Worm (Caenorhabditis elegans) whole organism, mixed stage, embryonic: ENCODE measurements around the gene F01F1.3.

Experiments
- M03D4.4 ChIP-seq: sonication (generic microtip); optimal IDR thresholded peaks from 2 replicates; lab custom pipeline; 2017; ENCODE audit warnings: mild to moderate bottlenecking, missing genetic modification characterization, missing compliant biosample characterization
- blmp-1 ChIP-seq: fragments of 150-350 bp; optimal IDR thresholded peaks from 2 replicates; lab custom pipeline; 2014; ENCODE audit warnings: missing biosample characterization, missing genetic modification characterization
- ceh-39 ChIP-seq: fragments of 150-350 bp; optimal IDR thresholded peaks from 2 replicates; lab custom pipeline; 2014; ENCODE audit warnings: missing biosample characterization, missing genetic modification characterization
- ceh-43 ChIP-seq: fragments of 200-800 bp; sonication (Bioruptor generic); optimal IDR thresholded peaks from 2 replicates; lab custom pipeline; 2018; ENCODE audit warnings: mild to moderate bottlenecking, missing genetic modification characterization, moderate library complexity, missing compliant biosample characterization
- ceh-83 ChIP-seq: fragments of 200-800 bp; sonication (Bioruptor generic); optimal IDR thresholded peaks from 2 replicates; lab custom pipeline; 2018; ENCODE audit warnings: mild to moderate bottlenecking, missing genetic modification characterization, missing compliant biosample characterization
- ces-1 ChIP-seq: fragments of 150-350 bp; optimal IDR thresholded peaks from 2 replicates; lab custom pipeline; 2014; ENCODE audit warnings: missing biosample characterization, missing genetic modification reagents, missing genetic modification characterization
- cnd-1 ChIP-seq: fragments of 200-800 bp; sonication (Bioruptor generic); optimal IDR thresholded peaks from 2 replicates; lab custom pipeline; 2018; ENCODE audit warnings: mild to moderate bottlenecking, missing genetic modification characterization, missing compliant biosample characterization
- elt-1 ChIP-seq: sonication (generic microtip); optimal IDR thresholded peaks from 2 replicates; lab custom pipeline; 2017; ENCODE audit warnings: missing genetic modification characterization, mild to moderate bottlenecking, missing compliant biosample characterization, antibody characterized with exemption, moderate library complexity, borderline replicate concordance; ENCODE audit not compliant: insufficient read depth
- elt-3 ChIP-seq: fragments of 150-350 bp; optimal IDR thresholded peaks from 2 replicates; lab custom pipeline; 2014; ENCODE audit warnings: missing biosample characterization, missing genetic modification characterization
- flh-1 ChIP-seq: fragments of 200-800 bp; sonication (Bioruptor generic); optimal IDR thresholded peaks from 2 replicates; lab custom pipeline; 2018; ENCODE audit warnings: mild to moderate bottlenecking, missing genetic modification characterization, moderate library complexity, missing compliant biosample characterization
- ham-2 ChIP-seq: fragments of 200-800 bp; sonication (Bioruptor generic); optimal IDR thresholded peaks from 2 replicates; lab custom pipeline; 2018; ENCODE audit warnings: mild to moderate bottlenecking, missing genetic modification characterization, missing compliant biosample characterization
- hlh-1 ChIP-seq: fragments of 150-350 bp; optimal IDR thresholded peaks from 2 replicates; lab custom pipeline; 2014; ENCODE audit warnings: missing biosample characterization, missing genetic modification reagents, missing genetic modification characterization
- lin-32 ChIP-seq: fragments of 200-800 bp; sonication (Bioruptor generic); optimal IDR thresholded peaks from 2 replicates; lab custom pipeline; 2018; ENCODE audit warnings: mild to moderate bottlenecking, missing genetic modification characterization, missing compliant biosample characterization
- lsy-2 ChIP-seq: fragments of 150-350 bp; optimal IDR thresholded peaks from 2 replicates; lab custom pipeline; 2014; ENCODE audit warnings: missing biosample characterization, missing genetic modification characterization
- mab-5 ChIP-seq: fragments of 150-350 bp; optimal IDR thresholded peaks from 2 replicates; lab custom pipeline; 2014; ENCODE audit warnings: missing biosample characterization, missing genetic modification characterization
- mep-1 ChIP-seq: fragments of 150-350 bp; optimal IDR thresholded peaks from 2 replicates; lab custom pipeline; 2017; ENCODE audit warnings: missing biosample characterization, missing genetic modification reagents, missing genetic modification characterization, inconsistent platforms
- nhr-12 ChIP-seq: fragments of 150-350 bp; optimal IDR thresholded peaks from 2 replicates; lab custom pipeline; 2014; ENCODE audit warnings: missing biosample characterization, missing genetic modification characterization
- nhr-2 ChIP-seq: fragments of 150-350 bp; optimal IDR thresholded peaks from 2 replicates; lab custom pipeline; 2014; ENCODE audit warnings: missing biosample characterization, missing genetic modification characterization
- nhr-237 ChIP-seq: fragments of 150-350 bp; optimal IDR thresholded peaks from 2 replicates; lab custom pipeline; 2014; ENCODE audit warnings: missing biosample characterization, missing genetic modification characterization
- nhr-28 ChIP-seq: fragments of 150-350 bp; optimal IDR thresholded peaks from 2 replicates; lab custom pipeline; 2014; ENCODE audit warnings: missing biosample characterization, missing genetic modification characterization
- pha-4 ChIP-seq: fragments of 150-350 bp; optimal IDR thresholded peaks from 2 replicates; lab custom pipeline; 2018; ENCODE audit warnings: missing biosample characterization, missing genetic modification reagents, missing genetic modification characterization
- sem-2 ChIP-seq: fragments of 200-800 bp; sonication (Bioruptor generic); optimal IDR thresholded peaks from 2 replicates; lab custom pipeline; 2018; ENCODE audit warnings: mild to moderate bottlenecking, missing genetic modification characterization, missing compliant biosample characterization
- snpc-4 ChIP-seq: fragments of 150-350 bp; optimal IDR thresholded peaks from 2 replicates; lab custom pipeline; 2014; ENCODE audit warnings: missing biosample characterization, missing genetic modification characterization
- tbx-8 ChIP-seq: fragments of 200-800 bp; sonication (Bioruptor generic); optimal IDR thresholded peaks from 2 replicates; lab custom pipeline; 2018; ENCODE audit warnings: mild to moderate bottlenecking, missing genetic modification characterization, moderate library complexity, missing compliant biosample characterization
- unc-120 ChIP-seq: sonication (generic microtip); optimal IDR thresholded peaks from 2 replicates; lab custom pipeline; 2017; ENCODE audit warnings: missing genetic modification characterization, missing compliant biosample characterization; ENCODE audit not compliant: poor library complexity, severe bottlenecking
- unc-39 ChIP-seq: fragments of 150-350 bp; optimal IDR thresholded peaks from 2 replicates; lab custom pipeline; 2014; ENCODE audit warnings: missing biosample characterization, missing genetic modification characterization
- unc-62 ChIP-seq: fragments of 150-350 bp; optimal IDR thresholded peaks from 2 replicates; lab custom pipeline; 2014; ENCODE audit warnings: missing biosample characterization, missing genetic modification reagents, missing genetic modification characterization
- zip-8 ChIP-seq: fragments of 150-350 bp; optimal IDR thresholded peaks from 2 replicates; lab custom pipeline; 2014; ENCODE audit warnings: missing biosample characterization, missing genetic modification characterization
- ztf-11 ChIP-seq: fragments of 150-350 bp; optimal IDR thresholded peaks from 2 replicates; lab custom pipeline; 2014; ENCODE audit warnings: missing biosample characterization, missing genetic modification characterization

Gene F01F1.3

ce11 chrIII:5888675-5889074 is 16.9 kb downstream of the F01F1.3 start, which contains the start of gene C28H8.8:
Gene C28H8.8, minus strand, starts transcription at chrIII:5888775.
- TF ChIP-seq cnd-1 (no peak), nhr-237 (tag; lab: Kevin White, UChicago) (no peak), blmp-1 (no peak), elt-1 (tag; lab: Kevin White, UChicago) (no peak), tbx-8 (GFP tag; lab: Kevin White, UChicago) (no peak), elt-3 (tag; lab: Kevin White, UChicago) (no peak), zip-8 (tag; lab: Kevin White, UChicago) (no peak), M03D4.4 (tag; lab: Kevin White, UChicago) (no peak), ces-1 (GFP tag; lab: Kevin White, UChicago) (no peak)
- TF ChIP-seq, all 35 proteins: peak for 0

ce11 chrIII:5892909-5893308 is 21.2 kb downstream of the F01F1.3 start:
- TF ChIP-seq zip-8 (tag; lab: Kevin White, UChicago), result no peak
- no peak for TF ChIP-seq lin-32 (GFP tag; lab: Kevin White, UChicago)
- TF ChIP-seq tbx-8 (GFP tag; lab: Kevin White, UChicago), result no peak
- TF ChIP-seq ceh-39, result no peak
- no peak for TF ChIP-seq nhr-28 (tag; lab: Kevin White, UChicago)
- TF ChIP-seq ceh-43 (GFP tag; lab: Kevin White, UChicago), result no peak
- TF ChIP-seq nhr-2, result no peak
- no peak for TF ChIP-seq cnd-1
- TF ChIP-seq unc-120 (tag; lab: Kevin White, UChicago), result no peak
- no peak for TF ChIP-seq sem-2 (GFP tag; lab: Kevin White, UChicago)
- no peak for TF ChIP-seq ces-1 (GFP tag; lab: Kevin White, UChicago)
- no peak for TF ChIP-seq ham-2 (GFP tag; lab: Kevin White, UChicago)
- TF ChIP-seq ceh-83 (GFP tag; lab: Kevin White, UChicago), result no peak
- no peak for TF ChIP-seq hlh-1 (tag; lab: Kevin White, UChicago)
- TF ChIP-seq, all 35 proteins: peak for 0

- TF ChIP-seq elt-1 (tag; lab: Kevin White, UChicago) (no peak), unc-120 (tag; lab: Kevin White, UChicago) (no peak), ceh-83 (GFP tag; lab: Kevin White, UChicago) (no peak), snpc-4 (no peak), ham-2 (GFP tag; lab: Kevin White, UChicago) (no peak), nhr-28 (tag; lab: Kevin White, UChicago) (no peak), M03D4.4 (tag; lab: Kevin White, UChicago) (no peak), hlh-1 (tag; lab: Kevin White, UChicago) (no peak), unc-62 (no peak), ceh-39 (no peak), ztf-11 (tag; lab: Kevin White, UChicago) (no peak), tbx-8 (GFP tag; lab: Kevin White, UChicago) (no peak), lin-32 (GFP tag; lab: Kevin White, UChicago) (no peak), mep-1 (tag; lab: Kevin White, UChicago) (no peak), lsy-2 (tag; lab: Kevin White, UChicago) (no peak)
Measured at ce11 chrIII:5895913-5896312, 24.2 kb downstream of the F01F1.3 start, which contains the start of gene pxl-1. Gene pxl-1, minus strand, starts transcription at chrIII:5896013.

ce11 chrIII:5897468-5897867 is 25.7 kb downstream of the F01F1.3 start:
- TF ChIP-seq nhr-237 (tag; lab: Kevin White, UChicago) (no peak), ces-1 (GFP tag; lab: Kevin White, UChicago) (peak; percentile 27), nhr-2 (no peak), lin-32 (GFP tag; lab: Kevin White, UChicago) (no peak), snpc-4 (no peak), ztf-11 (tag; lab: Kevin White, UChicago) (no peak)

- TF ChIP-seq unc-39 (tag; lab: Kevin White, UChicago), result no peak
- no peak for TF ChIP-seq zip-8 (tag; lab: Kevin White, UChicago)
- TF ChIP-seq elt-1 (tag; lab: Kevin White, UChicago), result no peak
- no peak for TF ChIP-seq ceh-83 (GFP tag; lab: Kevin White, UChicago)
- no peak for TF ChIP-seq mab-5
- no peak for TF ChIP-seq ces-1 (GFP tag; lab: Kevin White, UChicago)
- no peak for TF ChIP-seq pha-4 (tag; lab: Kevin White, UChicago)
- TF ChIP-seq ham-2 (GFP tag; lab: Kevin White, UChicago), result no peak
- no peak for TF ChIP-seq elt-3 (tag; lab: Kevin White, UChicago)
- no peak for TF ChIP-seq lin-32 (GFP tag; lab: Kevin White, UChicago)
- TF ChIP-seq nhr-12 (tag; lab: Kevin White, UChicago), result no peak
- TF ChIP-seq ceh-43 (GFP tag; lab: Kevin White, UChicago), result no peak
- no peak for TF ChIP-seq sem-2 (GFP tag; lab: Kevin White, UChicago)
- TF ChIP-seq mep-1 (tag; lab: Kevin White, UChicago), result no peak
- no peak for TF ChIP-seq flh-1 (GFP tag; lab: Kevin White, UChicago)
- peak; percentile 67 for TF ChIP-seq unc-120 (tag; lab: Kevin White, UChicago)
- TF ChIP-seq hlh-1 (tag; lab: Kevin White, UChicago), result peak; percentile 59
Measured at ce11 chrIII:5898631-5899030, 26.9 kb downstream of the F01F1.3 start.
